Worm (Caenorhabditis elegans): Measurements from ENCODE around the gene clec-168.

DNA sequence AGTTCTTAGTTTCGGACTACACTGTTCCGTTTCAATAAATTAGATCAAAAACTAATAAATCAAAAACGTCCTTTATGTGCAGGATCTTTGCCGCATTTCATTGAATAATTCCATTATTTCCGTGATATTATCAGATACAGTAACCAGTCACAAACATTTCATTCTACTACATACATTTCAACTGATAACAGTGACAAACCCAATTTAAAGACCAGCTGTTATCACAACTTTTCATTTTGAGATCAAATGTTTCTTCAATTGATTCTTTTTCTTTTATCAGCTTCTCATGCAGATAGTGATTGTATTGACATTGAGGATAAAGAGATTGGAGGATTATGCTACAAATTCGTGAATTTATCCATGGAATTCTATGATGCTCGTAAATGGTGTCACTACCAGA lies at the start of gene clec-168:
- no peak for TF ChIP-seq F13H6.1 (tag; optimal IDR thresholded peaks at IDR 0.05)
- TF ChIP-seq nhr-11 (tag; optimal IDR thresholded peaks at IDR 0.05): no peak
- TF ChIP-seq zag-1 (tag; optimal IDR thresholded peaks at IDR 0.05): no peak
- TF ChIP-seq unc-62 (GFP tag; optimal IDR thresholded peaks at IDR 0.05): no peak
- no peak for TF ChIP-seq aly-2 (tag; optimal IDR thresholded peaks at IDR 0.05)
- no peak for TF ChIP-seq nhr-237 (tag; optimal IDR thresholded peaks at IDR 0.05)
- TF ChIP-seq Y55F3AM.14 (GFP tag; optimal IDR thresholded peaks at IDR 0.05): no peak
- TF ChIP-seq nhr-10 (tag; optimal IDR thresholded peaks at IDR 0.05): no peak
- TF ChIP-seq egl-27 (tag; optimal IDR thresholded peaks at IDR 0.05): no peak
- no peak for TF ChIP-seq dmd-4 (tag; optimal IDR thresholded peaks at IDR 0.05)
- no peak for TF ChIP-seq skn-1 (tag; optimal IDR thresholded peaks at IDR 0.05)
- TF ChIP-seq ztf-4 (tag; optimal IDR thresholded peaks at IDR 0.05): no peak
